Fruit fly (Drosophila melanogaster) whole organism, embryonic: ENCODE data around the gene DIP2.

ENCODE experiments used
- Bgb ChIP-seq: fragments of 200-800 bp; sonication (Bioruptor generic); IDR thresholded peaks from 2 replicates; pipeline ENCODE4 v1.3.6; 2022; ENCODE audit warnings: missing biosample characterization, missing genetic modification characterization; ENCODE audit not compliant: partially characterized antibody
- CG10274 ChIP-seq: fragments of 200-800 bp; sonication (Bioruptor generic); optimal IDR thresholded peaks from 3 replicates; lab custom pipeline; 2017; ENCODE audit warnings: missing biosample characterization, mild to moderate bottlenecking, missing genetic modification characterization
- CG11560 ChIP-seq: fragments of 200-800 bp; sonication (Bioruptor generic); IDR thresholded peaks from 3 replicates; pipeline ENCODE4 v1.3.6; 2022; ENCODE audit warnings: missing biosample characterization, missing genetic modification characterization
- CG13296 ChIP-seq: fragments of 200-800 bp; sonication (Bioruptor generic); optimal IDR thresholded peaks from 3 replicates; lab custom pipeline; 2018; ENCODE audit warnings: missing biosample characterization, mild to moderate bottlenecking, missing genetic modification characterization
- CG18476 ChIP-seq: fragments of 200-800 bp; sonication (Bioruptor generic); optimal IDR thresholded peaks from 2 replicates; lab custom pipeline; 2016; ENCODE audit warnings: missing biosample characterization, mild to moderate bottlenecking, missing genetic modification characterization
- CG3065 ChIP-seq: fragments of 200-800 bp; sonication (Bioruptor generic); optimal IDR thresholded peaks from 2 replicates; lab custom pipeline; 2016; ENCODE audit warnings: missing biosample characterization, missing genetic modification characterization
- CG3407 ChIP-seq: fragments of 200-800 bp; sonication (Bioruptor generic); optimal IDR thresholded peaks from 2 replicates; lab custom pipeline; 2018; ENCODE audit warnings: missing biosample characterization, mild to moderate bottlenecking, missing genetic modification characterization
- CG3838 ChIP-seq: fragments of 200-800 bp; sonication (Bioruptor generic); optimal IDR thresholded peaks from 3 replicates; lab custom pipeline; 2016; ENCODE audit warnings: missing biosample characterization, missing genetic modification characterization
- CG3847 ChIP-seq: fragments of 200-800 bp; sonication (Bioruptor generic); IDR thresholded peaks from 2 replicates; pipeline ENCODE4 v1.3.6; 2022; ENCODE audit warnings: missing biosample characterization, missing genetic modification characterization
- CG3995 ChIP-seq: fragments of 200-800 bp; sonication (Bioruptor generic); optimal IDR thresholded peaks from 3 replicates; lab custom pipeline; 2016; ENCODE audit warnings: missing biosample characterization, missing genetic modification characterization
- CG4424 ChIP-seq: fragments of 200-800 bp; sonication (Bioruptor generic); optimal IDR thresholded peaks from 3 replicates; lab custom pipeline; 2016; ENCODE audit warnings: missing biosample characterization, missing genetic modification characterization
- CG9817 ChIP-seq: fragments of 200-800 bp; sonication (Bioruptor generic); optimal IDR thresholded peaks from 2 replicates; lab custom pipeline; 2018; ENCODE audit warnings: missing biosample characterization, mild to moderate bottlenecking, missing genetic modification characterization, moderate library complexity
- CG9876 ChIP-seq: fragments of 200-800 bp; sonication (Bioruptor generic); optimal IDR thresholded peaks from 2 replicates; lab custom pipeline; 2016; ENCODE audit warnings: missing biosample characterization, missing genetic modification characterization
- Chrac-16 ChIP-seq: fragments of 200-800 bp; sonication (Bioruptor generic); optimal IDR thresholded peaks from 3 replicates; lab custom pipeline; 2016; ENCODE audit warnings: missing biosample characterization, missing genetic modification characterization
- E2f2 ChIP-seq: fragments of 200-800 bp; sonication (Bioruptor generic); IDR thresholded peaks from 2 replicates; pipeline ENCODE4 v1.3.6; 2022; ENCODE audit warnings: missing biosample characterization, missing genetic modification characterization
- Hr3 ChIP-seq: fragments of 200-800 bp; sonication (Bioruptor generic); optimal IDR thresholded peaks from 3 replicates; lab custom pipeline; 2016; ENCODE audit warnings: missing biosample characterization, missing genetic modification characterization
- Hr78 ChIP-seq, 2 experiments: fragments of 200-800 bp in 1 of 2; fragments of >200 bp in 1 of 2; sonication (Bioruptor generic) in 1 of 2; optimal IDR thresholded peaks; 2 replicates each; lab custom pipeline; 2017 to 2019; ENCODE audit warnings: missing biosample characterization in 2 of 2, missing genetic modification characterization in 2 of 2, mild to moderate bottlenecking in 1 of 2, moderate library complexity in 1 of 2
- Kr ChIP-seq: fragments of 200-800 bp; sonication (Bioruptor generic); optimal IDR thresholded peaks from 2 replicates; lab custom pipeline; 2017; ENCODE audit warnings: missing biosample characterization, mild to moderate bottlenecking, missing genetic modification characterization
- NC2β ChIP-seq: fragments of 200-800 bp; sonication (Bioruptor generic); optimal IDR thresholded peaks from 2 replicates; lab custom pipeline; 2016; ENCODE audit warnings: missing biosample characterization, missing genetic modification characterization
- Nf-YB ChIP-seq: fragments of 200-800 bp; sonication (Bioruptor generic); optimal IDR thresholded peaks from 3 replicates; lab custom pipeline; 2019; ENCODE audit warnings: missing biosample characterization, mild to moderate bottlenecking, missing genetic modification characterization, moderate library complexity
- Oaz ChIP-seq: fragments of 200-800 bp; sonication (Bioruptor generic); IDR thresholded peaks from 2 replicates; pipeline ENCODE4 v1.3.6; 2022; ENCODE audit warnings: missing biosample characterization, missing genetic modification characterization
- Optix ChIP-seq: fragments of 200-800 bp; sonication (Bioruptor generic); IDR thresholded peaks from 3 replicates; pipeline ENCODE4 v1.3.6; 2022; ENCODE audit warnings: missing biosample characterization, missing genetic modification characterization
- Pdp1 ChIP-seq, 2 experiments: fragments of 200-800 bp; sonication (Bioruptor generic); optimal IDR thresholded peaks; 3 replicates each; lab custom pipeline; 2016; ENCODE audit warnings: missing biosample characterization in 2 of 2, missing genetic modification characterization in 2 of 2, mild to moderate bottlenecking in 1 of 2, moderate library complexity in 1 of 2
- Scr ChIP-seq: fragments of 200-800 bp; sonication (Bioruptor generic); IDR thresholded peaks from 2 replicates; pipeline ENCODE4 v1.3.6; 2022; ENCODE audit warnings: missing biosample characterization, missing genetic modification characterization; ENCODE audit not compliant: partially characterized antibody
- Side ChIP-seq: fragments of 200-800 bp; sonication (Bioruptor generic); optimal IDR thresholded peaks from 2 replicates; lab custom pipeline; 2016; ENCODE audit warnings: missing biosample characterization, missing genetic modification characterization
- Sox100B ChIP-seq: fragments of 200-800 bp; sonication (Bioruptor generic); optimal IDR thresholded peaks from 3 replicates; lab custom pipeline; 2018; ENCODE audit warnings: missing biosample characterization, mild to moderate bottlenecking, missing genetic modification characterization
- Stat92E ChIP-seq, 3 experiments: fragments of >200 bp in 2 of 3; fragments of 200-800 bp in 1 of 3; sonication (Bioruptor generic) in 1 of 3; optimal IDR thresholded peaks; 2 replicates each; lab custom pipeline; 2017 to 2019; ENCODE audit warnings: missing biosample characterization in 3 of 3, missing genetic modification characterization in 3 of 3, mild to moderate bottlenecking in 1 of 3, moderate library complexity in 1 of 3
- Taf1 ChIP-seq: fragments of 200-800 bp; sonication (Bioruptor generic); IDR thresholded peaks from 2 replicates; pipeline ENCODE4 v1.3.6; 2022; ENCODE audit warnings: missing biosample characterization, missing genetic modification characterization
- Tbp ChIP-seq: fragments of >200 bp; optimal IDR thresholded peaks from 2 replicates; lab custom pipeline; 2018; ENCODE audit warnings: missing biosample characterization, missing genetic modification characterization
- Trl ChIP-seq, 3 experiments: fragments of >200 bp in 2 of 3; fragments of 200-800 bp in 1 of 3; sonication (Bioruptor generic) in 1 of 3; optimal IDR thresholded peaks; 2 replicates in 1 of 3; 3 replicates in 2 of 3; lab custom pipeline; 2016 to 2017; ENCODE audit warnings: missing biosample characterization in 1 of 3, missing genetic modification characterization in 1 of 3
- chinmo ChIP-seq: fragments of 200-800 bp; sonication (Bioruptor generic); IDR thresholded peaks from 4 replicates; pipeline ENCODE4 v1.3.6; 2022; ENCODE audit warnings: missing biosample characterization, missing genetic modification characterization; ENCODE audit not compliant: partially characterized antibody
- da ChIP-seq: fragments of 200-800 bp; sonication (Bioruptor generic); optimal IDR thresholded peaks from 2 replicates; lab custom pipeline; 2016; ENCODE audit warnings: missing biosample characterization, missing genetic modification characterization
- dysf ChIP-seq: fragments of 200-800 bp; sonication (Bioruptor generic); IDR thresholded peaks from 3 replicates; pipeline ENCODE4 v1.3.6; 2022; ENCODE audit warnings: missing biosample characterization, missing genetic modification characterization
- ems ChIP-seq: fragments of 200-800 bp; sonication (Bioruptor generic); optimal IDR thresholded peaks from 3 replicates; lab custom pipeline; 2016; ENCODE audit warnings: missing biosample characterization, missing genetic modification characterization
- esg ChIP-seq: fragments of 200-800 bp; sonication (Bioruptor generic); conservative IDR thresholded peaks from 2 replicates; pipeline ENCODE4 v1.3.6; 2022; ENCODE audit warnings: missing biosample characterization, missing genetic modification characterization
- exex ChIP-seq: fragments of 200-800 bp; sonication (Bioruptor generic); optimal IDR thresholded peaks from 4 replicates; lab custom pipeline; 2018; ENCODE audit warnings: missing biosample characterization, mild to moderate bottlenecking, missing genetic modification characterization, moderate library complexity
- fd96Cb ChIP-seq: fragments of 200-800 bp; sonication (Bioruptor generic); optimal IDR thresholded peaks from 2 replicates; lab custom pipeline; 2018; ENCODE audit warnings: missing biosample characterization, mild to moderate bottlenecking, missing genetic modification characterization, moderate library complexity
- fu2 ChIP-seq: fragments of 200-800 bp; sonication (Bioruptor generic); optimal IDR thresholded peaks from 2 replicates; lab custom pipeline; 2016; ENCODE audit warnings: missing biosample characterization, missing genetic modification characterization
- gce ChIP-seq: fragments of 200-800 bp; sonication (Bioruptor generic); IDR thresholded peaks from 3 replicates; pipeline ENCODE4 v1.3.6; 2022; ENCODE audit warnings: missing biosample characterization, missing genetic modification characterization
- hth ChIP-seq: fragments of >200 bp; optimal IDR thresholded peaks from 2 replicates; lab custom pipeline; 2017; ENCODE audit warnings: inconsistent platforms
- kah ChIP-seq: fragments of 200-800 bp; sonication (Bioruptor generic); optimal IDR thresholded peaks from 2 replicates; lab custom pipeline; 2018; ENCODE audit warnings: missing biosample characterization, mild to moderate bottlenecking, missing genetic modification characterization
- ken ChIP-seq: fragments of 200-800 bp; sonication (Bioruptor generic); IDR thresholded peaks from 3 replicates; pipeline ENCODE4 v1.3.6; 2022; ENCODE audit warnings: missing biosample characterization, missing genetic modification characterization
- phol ChIP-seq: fragments of 200-800 bp; sonication (Bioruptor generic); optimal IDR thresholded peaks from 3 replicates; lab custom pipeline; 2018; ENCODE audit warnings: missing biosample characterization, mild to moderate bottlenecking, missing genetic modification characterization, moderate library complexity
- sc ChIP-seq, 3 experiments: fragments of >200 bp in 2 of 3; fragments of 200-800 bp in 1 of 3; sonication (Bioruptor generic) in 1 of 3; optimal IDR thresholded peaks; 2 replicates in 2 of 3; 3 replicates in 1 of 3; lab custom pipeline; 2017; ENCODE audit warnings: mild to moderate bottlenecking in 1 of 3, missing biosample characterization in 1 of 3, missing genetic modification characterization in 1 of 3, missing genetic modification reagents in 1 of 3
- slp2 ChIP-seq: fragments of 200-800 bp; sonication (Bioruptor generic); optimal IDR thresholded peaks from 2 replicates; lab custom pipeline; 2016; ENCODE audit warnings: missing biosample characterization, missing genetic modification characterization
- tio ChIP-seq: fragments of 200-800 bp; sonication (Bioruptor generic); optimal IDR thresholded peaks from 2 replicates; lab custom pipeline; 2017; ENCODE audit warnings: missing biosample characterization, missing genetic modification characterization, inconsistent platforms
- trem ChIP-seq: fragments of 200-800 bp; optimal IDR thresholded peaks from 3 replicates; lab custom pipeline; 2019; ENCODE audit warnings: missing biosample characterization, mild to moderate bottlenecking, missing genetic modification characterization, moderate library complexity

DIP2 gene

DNA sequence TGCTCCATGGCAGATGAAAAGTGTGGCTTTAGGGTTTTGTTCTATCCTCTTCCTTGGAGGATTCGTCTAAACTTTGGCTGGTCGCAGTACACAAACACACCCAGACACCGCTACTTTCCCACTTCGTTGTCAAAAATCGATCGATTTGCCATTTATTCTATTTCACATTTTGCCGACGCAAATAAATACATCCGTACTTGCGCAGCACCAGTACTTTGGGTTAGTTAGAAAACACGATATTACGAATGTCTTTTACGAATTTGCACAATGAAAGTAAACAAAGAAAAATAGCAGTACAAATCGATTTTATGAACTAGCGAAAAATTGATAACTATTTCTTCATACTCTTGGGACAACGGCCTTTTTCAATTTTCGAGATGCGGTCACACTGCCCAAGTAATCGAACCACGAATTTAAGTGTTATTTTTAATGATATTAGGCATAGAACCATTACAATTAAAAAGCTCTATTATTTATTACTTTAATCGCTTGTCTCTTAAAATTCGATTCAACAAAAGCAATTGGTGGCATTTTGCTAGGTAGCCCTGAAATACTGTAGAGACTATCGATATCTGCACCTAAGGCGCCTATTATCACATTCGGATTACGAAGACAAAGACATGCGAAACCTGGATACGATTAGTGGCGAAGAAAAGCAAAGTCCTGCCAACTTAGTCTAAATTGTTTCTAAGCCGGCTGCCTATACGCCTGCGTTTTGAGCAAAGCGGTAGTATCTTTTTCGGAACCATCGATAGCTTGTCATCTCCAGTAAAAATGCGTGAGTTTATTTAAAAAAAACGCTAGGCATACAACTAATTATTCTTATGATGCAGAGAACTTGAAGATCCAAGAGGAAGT is at the start of gene DIP2, which contains the start of gene wac (continued):
- TF ChIP-seq CG3995 (GFP tag; lab: Kevin White, UChicago) (peak; percentile 45), CG4424 (GFP tag; lab: Kevin White, UChicago) (peak; percentile 69), CG11560 (tag; lab: Robert Waterston, UW) (peak; percentile 61; the same call in 2 of the 3 replicates), Optix (GFP tag; lab: Robert Waterston, UW) (peak; percentile 54; the same call in 2 of the 3 replicates), CG3407 (GFP tag; lab: Kevin White, UChicago) (no peak), dysf (GFP tag; lab: Robert Waterston, UW) (peak; percentile 71), Chrac-16 (GFP tag; lab: Kevin White, UChicago) (peak; percentile 85), esg (GFP tag; lab: Robert Waterston, UW) (peak; percentile 45; the same call in 1 of the 2 replicates), Nf-YB (GFP tag; lab: Kevin White, UChicago) (peak; percentile 40), NC2β (GFP tag; lab: Kevin White, UChicago) (peak; percentile 77), Tbp (GFP tag; lab: Kevin White, UChicago) (no peak), ken (GFP tag; lab: Robert Waterston, UW) (peak; percentile 81), slp2 (GFP tag; lab: Kevin White, UChicago) (peak; percentile 68), tio (no peak), kah (GFP tag; lab: Kevin White, UChicago) (no peak), Bgb (GFP tag; lab: Robert Waterston, UW) (peak; percentile 91), CG9876 (GFP tag; lab: Kevin White, UChicago) (peak; percentile 75), exex (no peak), Pdp1 (GFP tag; optimal IDR thresholded peaks at IDR 0.05; lab: Kevin White, UChicago) (peak; percentile 84 to 94), sc (optimal IDR thresholded peaks at IDR 0.05; lab: Kevin White, UChicago) (no peak), sc (GFP tag; optimal IDR thresholded peaks at IDR 0.05; lab: Kevin White, UChicago) (peak; percentile 37), CG10274 (GFP tag; lab: Kevin White, UChicago) (no peak), Hr78 (GFP tag; optimal IDR thresholded peaks at IDR 0.05; lab: Kevin White, UChicago) (no peak), Taf1 (GFP tag; lab: Robert Waterston, UW) (peak; percentile 20; the same call in 1 of the 2 replicates), Trl (optimal IDR thresholded peaks at IDR 0.05; lab: Kevin White, UChicago) (no peak), Trl (GFP tag; optimal IDR thresholded peaks at IDR 0.05; lab: Kevin White, UChicago) (peak; percentile 92), gce (GFP tag; lab: Robert Waterston, UW) (no peak), phol (tag; lab: Kevin White, UChicago) (peak; percentile 68), trem (tag; lab: Kevin White, UChicago) (peak; percentile 100), chinmo (GFP tag; lab: Robert Waterston, UW) (peak; percentile 84; the same call in 2 of the 4 replicates), Kr (no peak), hth (lab: Kevin White, UChicago) (no peak), CG9817 (tag; lab: Kevin White, UChicago) (peak; percentile 64), Sox100B (GFP tag; lab: Kevin White, UChicago) (no peak), Hr3 (GFP tag; lab: Kevin White, UChicago) (peak; percentile 75), fu2 (GFP tag; lab: Kevin White, UChicago) (peak; percentile 78), Scr (GFP tag; lab: Robert Waterston, UW) (peak; percentile 91), ems (peak; percentile 82), Stat92E (GFP tag; optimal IDR thresholded peaks at IDR 0.05; lab: Kevin White, UChicago) (no peak), CG3847 (GFP tag; lab: Robert Waterston, UW) (peak; percentile 77), Oaz (GFP tag; lab: Robert Waterston, UW) (peak; percentile 50), Side (GFP tag; lab: Kevin White, UChicago) (peak; percentile 78), CG18476 (peak; percentile 43), fd96Cb (tag; lab: Kevin White, UChicago) (peak; percentile 42), CG13296 (GFP tag; lab: Kevin White, UChicago) (peak; percentile 63), da (peak; percentile 69), CG3838 (peak; percentile 54), E2f2 (peak; percentile 88), CG3065 (peak; percentile 64)
